Fruit fly (Drosophila melanogaster) whole organism, embryonic: Measurements from ENCODE around the gene CG9616.

Source experiments
- ATbp ChIP-seq: fragments of 200-800 bp; sonication (Bioruptor generic); optimal IDR thresholded peaks from 2 replicates; lab custom pipeline; 2017; ENCODE audit warnings: missing biosample characterization, mild to moderate bottlenecking, missing genetic modification characterization, missing genetic modification reagents
- Atf6 ChIP-seq: fragments of 200-800 bp; sonication (Bioruptor generic); IDR thresholded peaks from 2 replicates; pipeline ENCODE4 v1.3.6; 2022; ENCODE audit warnings: missing biosample characterization, missing genetic modification characterization
- Blimp-1 ChIP-seq: fragments of 200-800 bp; sonication (Bioruptor generic); optimal IDR thresholded peaks from 3 replicates; lab custom pipeline; 2018; ENCODE audit warnings: missing biosample characterization, missing genetic modification characterization, mild to moderate bottlenecking, moderate library complexity, missing genetic modification reagents
- CG10431 ChIP-seq: fragments of 200-800 bp; sonication (Bioruptor generic); optimal IDR thresholded peaks from 3 replicates; lab custom pipeline; 2018; ENCODE audit warnings: missing biosample characterization, mild to moderate bottlenecking, missing genetic modification characterization
- CG12104 ChIP-seq: fragments of 200-800 bp; sonication (Bioruptor generic); optimal IDR thresholded peaks from 3 replicates; lab custom pipeline; 2016; ENCODE audit warnings: missing biosample characterization, missing genetic modification characterization
- CG1233 ChIP-seq: fragments of 200-800 bp; sonication (Bioruptor generic); optimal IDR thresholded peaks from 4 replicates; lab custom pipeline; 2018; ENCODE audit warnings: missing biosample characterization, mild to moderate bottlenecking, missing genetic modification characterization
- CG12391 ChIP-seq: fragments of 200-800 bp; sonication (Bioruptor generic); optimal IDR thresholded peaks from 3 replicates; lab custom pipeline; 2018; ENCODE audit warnings: missing biosample characterization, mild to moderate bottlenecking, missing genetic modification characterization, moderate library complexity
- CG14710 ChIP-seq: fragments of 200-800 bp; sonication (Bioruptor generic); optimal IDR thresholded peaks from 3 replicates; lab custom pipeline; 2019; ENCODE audit warnings: missing biosample characterization, mild to moderate bottlenecking, missing genetic modification characterization, moderate library complexity
- CG15479 ChIP-seq: fragments of 200-800 bp; sonication (Bioruptor generic); optimal IDR thresholded peaks from 3 replicates; lab custom pipeline; 2019; ENCODE audit warnings: missing biosample characterization, mild to moderate bottlenecking, missing genetic modification characterization, moderate library complexity
- CG15601 ChIP-seq: fragments of 200-800 bp; sonication (Bioruptor generic); optimal IDR thresholded peaks from 3 replicates; lab custom pipeline; 2019; ENCODE audit warnings: missing biosample characterization, mild to moderate bottlenecking, missing genetic modification characterization, moderate library complexity
- CG16815 ChIP-seq: fragments of 200-800 bp; sonication (Bioruptor generic); optimal IDR thresholded peaks from 3 replicates; lab custom pipeline; 2017; ENCODE audit warnings: missing biosample characterization, mild to moderate bottlenecking, missing genetic modification characterization
- CG17328 ChIP-seq: fragments of 200-800 bp; sonication (Bioruptor generic); IDR thresholded peaks from 2 replicates; pipeline ENCODE4 v1.3.6; 2022; ENCODE audit warnings: missing biosample characterization, missing genetic modification characterization
- CG17612 ChIP-seq: fragments of 200-800 bp; sonication (Bioruptor generic); IDR thresholded peaks from 2 replicates; pipeline ENCODE4 v1.3.6; 2022; ENCODE audit warnings: missing biosample characterization, missing genetic modification characterization
- CG18619 ChIP-seq: fragments of 200-800 bp; sonication (Bioruptor generic); optimal IDR thresholded peaks from 3 replicates; lab custom pipeline; 2017; ENCODE audit warnings: missing biosample characterization, mild to moderate bottlenecking, missing genetic modification characterization
- CG2889 ChIP-seq: fragments of 200-800 bp; sonication (Bioruptor generic); IDR thresholded peaks from 3 replicates; pipeline ENCODE4 v1.3.6; 2022; ENCODE audit warnings: missing biosample characterization, missing genetic modification characterization
- CG32772 ChIP-seq: fragments of 200-800 bp; sonication (Bioruptor generic); IDR thresholded peaks from 2 replicates; pipeline ENCODE4 v1.3.6; 2022; ENCODE audit warnings: missing biosample characterization, missing genetic modification characterization
- CG34422 ChIP-seq: fragments of 200-800 bp; sonication (Bioruptor generic); IDR thresholded peaks from 3 replicates; pipeline ENCODE4 v1.3.6; 2022; ENCODE audit warnings: missing biosample characterization, missing genetic modification characterization
- CG3726 ChIP-seq: fragments of 200-800 bp; sonication (Bioruptor generic); IDR thresholded peaks from 3 replicates; pipeline ENCODE4, ENCODE4 v1.3.6; 2022; ENCODE audit warnings: missing biosample characterization, missing genetic modification characterization
- CG4360 ChIP-seq: fragments of 200-800 bp; sonication (Bioruptor generic); IDR thresholded peaks from 2 replicates; pipeline ENCODE4 v1.3.6; 2022; ENCODE audit warnings: missing biosample characterization, missing genetic modification characterization
- CG4730 ChIP-seq: fragments of 200-800 bp; sonication (Bioruptor generic); IDR thresholded peaks from 2 replicates; pipeline ENCODE4 v1.3.6; 2022; ENCODE audit warnings: missing biosample characterization, missing genetic modification characterization
- CG4854 ChIP-seq: fragments of 200-800 bp; sonication (Bioruptor generic); optimal IDR thresholded peaks from 2 replicates; lab custom pipeline; 2016; ENCODE audit warnings: missing biosample characterization, missing genetic modification characterization, inconsistent platforms
- CG5245 ChIP-seq: fragments of 200-800 bp; sonication (Bioruptor generic); optimal IDR thresholded peaks from 3 replicates; lab custom pipeline; 2016; ENCODE audit warnings: missing biosample characterization, missing genetic modification characterization
- CG6813 ChIP-seq: fragments of 200-800 bp; sonication (Bioruptor generic); optimal IDR thresholded peaks from 2 replicates; lab custom pipeline; 2017; ENCODE audit warnings: missing biosample characterization, missing genetic modification characterization, mild to moderate bottlenecking, moderate library complexity, missing genetic modification reagents
- CG6854 ChIP-seq: fragments of 200-800 bp; sonication (Bioruptor generic); optimal IDR thresholded peaks from 3 replicates; lab custom pipeline; 2017; ENCODE audit warnings: missing biosample characterization, mild to moderate bottlenecking, missing genetic modification characterization
- CG8290 ChIP-seq, 3 experiments: fragments of 200-800 bp; sonication (Bioruptor generic); optimal IDR thresholded peaks; 2 replicates each; lab custom pipeline; 2016 to 2019; ENCODE audit warnings: missing biosample characterization in 3 of 3, missing genetic modification characterization in 3 of 3, mild to moderate bottlenecking in 2 of 3, moderate library complexity in 1 of 3
- CG8359 ChIP-seq: fragments of 200-800 bp; sonication (Bioruptor generic); optimal IDR thresholded peaks from 2 replicates; lab custom pipeline; 2017; ENCODE audit warnings: missing biosample characterization, mild to moderate bottlenecking, missing genetic modification characterization, borderline replicate concordance
- D19B ChIP-seq: fragments of 200-800 bp; sonication (Bioruptor generic); optimal IDR thresholded peaks from 2 replicates; lab custom pipeline; 2017; ENCODE audit warnings: missing biosample characterization, mild to moderate bottlenecking, missing genetic modification characterization
- E2f1 ChIP-seq: fragments of 200-800 bp; sonication (Bioruptor generic); IDR thresholded peaks from 2 replicates; pipeline ENCODE4 v1.3.6; 2022; ENCODE audit warnings: missing biosample characterization, missing genetic modification characterization
- Fer1 ChIP-seq: fragments of 200-800 bp; sonication (Bioruptor generic); optimal IDR thresholded peaks from 2 replicates; lab custom pipeline; 2017; ENCODE audit warnings: missing biosample characterization, mild to moderate bottlenecking, missing genetic modification characterization
- HLH3B ChIP-seq: fragments of 200-800 bp; sonication (Bioruptor generic); IDR thresholded peaks from 2 replicates; pipeline ENCODE4 v1.3.6; 2022; ENCODE audit warnings: missing biosample characterization, missing genetic modification characterization
- HLHmδ ChIP-seq: fragments of 200-800 bp; sonication (Bioruptor generic); optimal IDR thresholded peaks from 2 replicates; lab custom pipeline; 2018; ENCODE audit warnings: missing biosample characterization, mild to moderate bottlenecking, missing genetic modification characterization, moderate library complexity
- NFAT ChIP-seq: fragments of 200-800 bp; sonication (Bioruptor generic); IDR thresholded peaks from 2 replicates; pipeline ENCODE4 v1.3.6; 2022; ENCODE audit warnings: missing biosample characterization, missing genetic modification characterization
- Pdp1 ChIP-seq, 2 experiments: fragments of 200-800 bp; sonication (Bioruptor generic); optimal IDR thresholded peaks; 3 replicates each; lab custom pipeline; 2016; ENCODE audit warnings: missing biosample characterization in 2 of 2, missing genetic modification characterization in 2 of 2, mild to moderate bottlenecking in 1 of 2, moderate library complexity in 1 of 2
- Scr ChIP-seq: fragments of 200-800 bp; sonication (Bioruptor generic); IDR thresholded peaks from 2 replicates; pipeline ENCODE4 v1.3.6; 2022; ENCODE audit warnings: missing biosample characterization, missing genetic modification characterization; ENCODE audit not compliant: partially characterized antibody
- Xbp1 ChIP-seq: fragments of 200-800 bp; sonication (Bioruptor generic); optimal IDR thresholded peaks from 3 replicates; lab custom pipeline; 2016; ENCODE audit warnings: missing biosample characterization, mild to moderate bottlenecking, missing genetic modification characterization
- cg ChIP-seq: fragments of 200-800 bp; sonication (Bioruptor generic); optimal IDR thresholded peaks from 3 replicates; lab custom pipeline; 2019; ENCODE audit warnings: missing biosample characterization, mild to moderate bottlenecking, missing genetic modification characterization, moderate library complexity
- eve ChIP-seq, 2 experiments: fragments of >200 bp; optimal IDR thresholded peaks; 2 replicates each; lab custom pipeline; 2017; ENCODE audit warnings: missing biosample characterization in 2 of 2, missing genetic modification characterization in 2 of 2
- exex ChIP-seq: fragments of 200-800 bp; sonication (Bioruptor generic); optimal IDR thresholded peaks from 4 replicates; lab custom pipeline; 2018; ENCODE audit warnings: missing biosample characterization, mild to moderate bottlenecking, missing genetic modification characterization, moderate library complexity
- fd3F ChIP-seq: fragments of 200-800 bp; sonication (Bioruptor generic); optimal IDR thresholded peaks from 2 replicates; lab custom pipeline; 2018; ENCODE audit warnings: missing biosample characterization, mild to moderate bottlenecking, missing genetic modification characterization, moderate library complexity
- gfzf ChIP-seq: fragments of 200-800 bp; sonication (Bioruptor generic); optimal IDR thresholded peaks from 2 replicates; lab custom pipeline; 2016; ENCODE audit warnings: missing biosample characterization, mild to moderate bottlenecking, missing genetic modification characterization, moderate library complexity
- inv ChIP-seq: fragments of 200-800 bp; sonication (Bioruptor generic); IDR thresholded peaks from 2 replicates; pipeline ENCODE4 v1.3.6; 2022; ENCODE audit warnings: missing biosample characterization, missing genetic modification characterization; ENCODE audit not compliant: partially characterized antibody
- mam ChIP-seq: fragments of 200-800 bp; sonication (Bioruptor generic); optimal IDR thresholded peaks from 3 replicates; lab custom pipeline; 2016; ENCODE audit warnings: missing biosample characterization, missing genetic modification characterization
- nmo ChIP-seq: fragments of 200-800 bp; sonication (Bioruptor generic); optimal IDR thresholded peaks from 2 replicates; lab custom pipeline; 2018; ENCODE audit warnings: missing biosample characterization, mild to moderate bottlenecking, missing genetic modification characterization, moderate library complexity
- pho ChIP-seq: fragments of 200-800 bp; sonication (Bioruptor generic); optimal IDR thresholded peaks from 2 replicates; lab custom pipeline; 2016; ENCODE audit warnings: missing biosample characterization, missing genetic modification characterization
- schlank ChIP-seq: fragments of 200-800 bp; sonication (Bioruptor generic); optimal IDR thresholded peaks from 2 replicates; lab custom pipeline; 2018; ENCODE audit warnings: missing biosample characterization, mild to moderate bottlenecking, missing genetic modification characterization
- sd ChIP-seq: fragments of 200-800 bp; sonication (Bioruptor generic); optimal IDR thresholded peaks from 3 replicates; lab custom pipeline; 2018; ENCODE audit warnings: missing biosample characterization, mild to moderate bottlenecking, missing genetic modification characterization, moderate library complexity
- shn ChIP-seq: fragments of 200-800 bp; sonication (Bioruptor generic); optimal IDR thresholded peaks from 3 replicates; lab custom pipeline; 2016; ENCODE audit warnings: missing biosample characterization, missing genetic modification characterization
- tio ChIP-seq: fragments of 200-800 bp; sonication (Bioruptor generic); optimal IDR thresholded peaks from 2 replicates; lab custom pipeline; 2017; ENCODE audit warnings: missing biosample characterization, missing genetic modification characterization, inconsistent platforms
- zfh2 ChIP-seq: fragments of 200-800 bp; sonication (Bioruptor generic); optimal IDR thresholded peaks from 2 replicates; lab custom pipeline; 2016; ENCODE audit warnings: missing biosample characterization, missing genetic modification characterization

The CG9616 gene

dm6 chr3R:14283754-14284421, 38.6 kb upstream of the CG9616 start (continued):
- TF ChIP-seq CG16815 (GFP tag; lab: Kevin White, UChicago) (peak; percentile 98), NFAT (no peak), Atf6 (no peak), CG4360 (GFP tag; lab: Robert Waterston, UW) (no peak), CG3726 (GFP tag; lab: Robert Waterston, UW) (no peak), CG5245 (GFP tag; lab: Kevin White, UChicago) (peak; percentile 98), E2f1 (GFP tag; lab: Robert Waterston, UW) (no peak), CG8290 (GFP tag; optimal IDR thresholded peaks at IDR 0.05; lab: Kevin White, UChicago) (peak; percentile 95), CG8290 (tag; optimal IDR thresholded peaks at IDR 0.05; lab: Kevin White, UChicago) (peak; percentile 83 to 98), zfh2 (GFP tag; lab: Kevin White, UChicago) (peak; percentile 91), CG15601 (tag; lab: Kevin White, UChicago) (peak; percentile 98), sd (tag; lab: Kevin White, UChicago) (peak; percentile 97), schlank (tag; lab: Kevin White, UChicago) (peak; percentile 96), Scr (GFP tag; lab: Robert Waterston, UW) (no peak), CG6854 (GFP tag; lab: Kevin White, UChicago) (peak; percentile 98), CG12104 (GFP tag; lab: Kevin White, UChicago) (peak; percentile 98), CG14710 (peak; percentile 97), CG15479 (no peak), pho (GFP tag; lab: Kevin White, UChicago) (peak; percentile 96), CG10431 (peak; percentile 84), CG17328 (no peak), CG17612 (no peak), Pdp1 (GFP tag; optimal IDR thresholded peaks at IDR 0.05; lab: Kevin White, UChicago) (peak; percentile 95), CG12391 (tag; lab: Kevin White, UChicago) (peak; percentile 99), exex (tag; lab: Kevin White, UChicago) (peak; percentile 75), CG4854 (GFP tag; lab: Kevin White, UChicago) (peak; percentile 96), HLHmδ (GFP tag; lab: Kevin White, UChicago) (no peak), tio (GFP tag; lab: Kevin White, UChicago) (peak; percentile 98), cg (GFP tag; lab: Kevin White, UChicago) (peak; percentile 89), CG1233 (GFP tag; lab: Kevin White, UChicago) (peak; percentile 98), Blimp-1 (peak; percentile 98), Xbp1 (GFP tag; lab: Kevin White, UChicago) (peak; percentile 99), fd3F (GFP tag; lab: Kevin White, UChicago) (peak; percentile 99), CG4730 (no peak), CG18619 (GFP tag; lab: Kevin White, UChicago) (peak; percentile 98), HLH3B (no peak), eve (GFP tag; optimal IDR thresholded peaks at IDR 0.05; lab: Kevin White, UChicago) (peak in 1 of 2 experiments; percentile 99), shn (GFP tag; lab: Kevin White, UChicago) (peak; percentile 87), inv (no peak), CG2889 (GFP tag; lab: Robert Waterston, UW) (no peak), CG32772 (GFP tag; lab: Robert Waterston, UW) (no peak), CG6813 (GFP tag; lab: Kevin White, UChicago) (peak; percentile 98), nmo (GFP tag; lab: Kevin White, UChicago) (peak; percentile 99), D19B (GFP tag; lab: Kevin White, UChicago) (peak; percentile 95), CG8359 (GFP tag; lab: Kevin White, UChicago) (peak; percentile 89), ATbp (GFP tag; lab: Kevin White, UChicago) (peak; percentile 98), gfzf (GFP tag; lab: Kevin White, UChicago) (no peak), Fer1 (GFP tag; lab: Kevin White, UChicago) (peak; percentile 98), CG34422 (GFP tag; lab: Robert Waterston, UW) (no peak), mam (GFP tag; lab: Kevin White, UChicago) (peak; percentile 95)
